Worm (Caenorhabditis elegans) whole organism, early embryonic: ENCODE data around the gene K01D12.9.

Source experiments
- F13C5.2 ChIP-seq: sonication (generic microtip); optimal IDR thresholded peaks from 2 replicates; lab custom pipeline; 2017; ENCODE audit warnings: mild to moderate bottlenecking, missing genetic modification characterization, inconsistent platforms, missing compliant biosample characterization
- aly-1 ChIP-seq: sonication (generic microtip); optimal IDR thresholded peaks from 2 replicates; lab custom pipeline; 2016; ENCODE audit warnings: missing genetic modification characterization, missing compliant biosample characterization
- ama-1 ChIP-seq: fragments of 150-350 bp; optimal IDR thresholded peaks from 2 replicates; lab custom pipeline; 2014
- flt-1 ChIP-seq: fragments of 200-800 bp; sonication (Bioruptor generic); IDR thresholded peaks from 2 replicates; pipeline ENCODE4 v1.3.6; 2022; ENCODE audit warnings: missing genetic modification characterization, missing compliant biosample characterization
- hmbx-1 ChIP-seq: sonication (generic microtip); optimal IDR thresholded peaks from 2 replicates; lab custom pipeline; 2016; ENCODE audit warnings: mild to moderate bottlenecking, missing genetic modification characterization, missing compliant biosample characterization
- hmg-4 ChIP-seq: fragments of 200-800 bp; sonication (Bioruptor generic); optimal IDR thresholded peaks from 2 replicates; lab custom pipeline; 2018; ENCODE audit warnings: mild to moderate bottlenecking, missing genetic modification characterization, missing compliant biosample characterization
- hnd-1 ChIP-seq: sonication (generic microtip); optimal IDR thresholded peaks from 2 replicates; lab custom pipeline; 2016; ENCODE audit warnings: missing genetic modification characterization, missing compliant biosample characterization
- pes-1 ChIP-seq: fragments of 200-800 bp; sonication (Bioruptor generic); IDR thresholded peaks from 2 replicates; pipeline ENCODE4 v1.3.6; 2022; ENCODE audit warnings: missing genetic modification reagents, missing genetic modification characterization, missing compliant biosample characterization
- scrt-1 ChIP-seq: fragments of 200-800 bp; sonication (Bioruptor generic); IDR thresholded peaks from 2 replicates; pipeline ENCODE4 v1.3.6; 2022; ENCODE audit warnings: missing genetic modification characterization, missing compliant biosample characterization
- sea-1 ChIP-seq: fragments of 200-800 bp; sonication (Bioruptor generic); conservative IDR thresholded peaks from 2 replicates; pipeline ENCODE4 v1.3.6; 2022; ENCODE audit warnings: missing genetic modification characterization, missing compliant biosample characterization
- tbx-11 ChIP-seq: fragments of 200-800 bp; sonication (Bioruptor generic); IDR thresholded peaks from 2 replicates; pipeline ENCODE4 v1.3.6; 2022; ENCODE audit warnings: missing genetic modification characterization, missing compliant biosample characterization
- tbx-37 ChIP-seq: fragments of 200-800 bp; sonication (Bioruptor generic); conservative IDR thresholded peaks from 2 replicates; pipeline ENCODE4 v1.3.6; 2022; ENCODE audit warnings: missing genetic modification reagents, missing genetic modification characterization, missing compliant biosample characterization

ce11 chrV:12358347-12358746 lies 46.1 kb downstream of the K01D12.9 start, which contains the start of gene F23H12.5:
- TF ChIP-seq sea-1 (GFP tag; lab: Robert Waterston, UW) (no peak), ama-1 (lab: Kevin White, UChicago) (no peak), hnd-1 (no peak), pes-1 (GFP tag; lab: Robert Waterston, UW) (no peak), hmg-4 (GFP tag; lab: Kevin White, UChicago) (no peak), tbx-37 (GFP tag; lab: Robert Waterston, UW) (no peak), scrt-1 (GFP tag; lab: Robert Waterston, UW) (no peak), flt-1 (GFP tag; lab: Robert Waterston, UW) (no peak), tbx-11 (GFP tag; lab: Robert Waterston, UW) (no peak), hmbx-1 (tag; lab: Kevin White, UChicago) (no peak), aly-1 (tag; lab: Kevin White, UChicago) (no peak), F13C5.2 (tag; lab: Kevin White, UChicago) (no peak)
